Worm (Caenorhabditis elegans): ENCODE data around the gene ugt-60.
A peak's percentile ranks its signal among the peaks of the same experiment; 100 is the strongest.

ugt-60 gene

ce11 chrIII:9637016-9637415, 41.8 kb downstream of the ugt-60 start, which contains the start of gene gei-13:
gei-13 (minus strand) TSS chrIII:9637116.
- TF ChIP-seq ZK546.5 (tag; optimal IDR thresholded peaks at IDR 0.05) (no peak), elt-1 (tag; optimal IDR thresholded peaks at IDR 0.05) (no peak), ama-1 (optimal IDR thresholded peaks at IDR 0.05) (no peak), snpc-4 (tag; optimal IDR thresholded peaks at IDR 0.05) (no peak), skn-1 (tag; optimal IDR thresholded peaks at IDR 0.05) (no peak), fkh-10 (GFP tag; optimal IDR thresholded peaks at IDR 0.05) (no peak), nhr-28 (tag; optimal IDR thresholded peaks at IDR 0.05) (no peak), nhr-23 (tag; optimal IDR thresholded peaks at IDR 0.05) (no peak), nhr-67 (tag; optimal IDR thresholded peaks at IDR 0.05) (no peak), hmg-11 (tag; optimal IDR thresholded peaks at IDR 0.05) (no peak), ceh-16 (tag; optimal IDR thresholded peaks at IDR 0.05) (no peak), nhr-43 (tag; optimal IDR thresholded peaks at IDR 0.05; ENCODE audit: poor library complexity, severe bottlenecking) (no peak), aly-2 (tag; optimal IDR thresholded peaks at IDR 0.05) (no peak), daf-12 (tag; optimal IDR thresholded peaks at IDR 0.05) (no peak)

ce11 chrIII:9631117-9631655, 47.7 kb downstream of the ugt-60 start, which contains the start of gene ubc-7:
ubc-7 (minus strand) TSS chrIII:9631167.
- TF ChIP-seq mml-1 (tag; optimal IDR thresholded peaks at IDR 0.05) (no peak), fos-1 (tag; optimal IDR thresholded peaks at IDR 0.05) (no peak), nhr-43 (tag; optimal IDR thresholded peaks at IDR 0.05; ENCODE audit: poor library complexity, severe bottlenecking) (peak; percentile 62), nhr-11 (tag; optimal IDR thresholded peaks at IDR 0.05) (no peak), nfya-1 (tag; optimal IDR thresholded peaks at IDR 0.05; ENCODE audit: insufficient read depth) (peak; percentile 92), egl-5 (tag; optimal IDR thresholded peaks at IDR 0.05) (peak; percentile 95), ceh-16 (tag; optimal IDR thresholded peaks at IDR 0.05) (no peak), unc-39 (tag; optimal IDR thresholded peaks at IDR 0.05) (no peak), lsy-12 (tag; optimal IDR thresholded peaks at IDR 0.05) (peak; percentile 36), nhr-67 (tag; optimal IDR thresholded peaks at IDR 0.05) (no peak), ceh-9 (tag; optimal IDR thresholded peaks at IDR 0.05) (no peak), nhr-237 (tag; optimal IDR thresholded peaks at IDR 0.05) (no peak), ama-1 (optimal IDR thresholded peaks at IDR 0.05) (no peak), sea-2 (GFP tag; optimal IDR thresholded peaks at IDR 0.05) (no peak), lin-39 (tag; optimal IDR thresholded peaks at IDR 0.05) (peak; percentile 71), elt-3 (tag; optimal IDR thresholded peaks at IDR 0.05) (no peak), nhr-76 (tag; optimal IDR thresholded peaks at IDR 0.05) (no peak), pha-4 (tag; optimal IDR thresholded peaks at IDR 0.05) (peak; percentile 95), R02D3.7 (tag; optimal IDR thresholded peaks at IDR 0.05) (peak; percentile 26), ceh-82 (tag; optimal IDR thresholded peaks at IDR 0.05) (peak; percentile 57), pqm-1 (tag; optimal IDR thresholded peaks at IDR 0.05) (no peak), aly-2 (tag; optimal IDR thresholded peaks at IDR 0.05) (no peak), hmg-11 (tag; optimal IDR thresholded peaks at IDR 0.05) (peak; percentile 76), elt-1 (tag; optimal IDR thresholded peaks at IDR 0.05) (peak; percentile 12), fkh-2 (tag; optimal IDR thresholded peaks at IDR 0.05) (no peak), tbx-2 (tag; optimal IDR thresholded peaks at IDR 0.05) (peak; percentile 5), nhr-28 (tag; optimal IDR thresholded peaks at IDR 0.05) (no peak), nhr-23 (tag; optimal IDR thresholded peaks at IDR 0.05) (peak; percentile 92), ZK546.5 (tag; optimal IDR thresholded peaks at IDR 0.05) (no peak), daf-12 (tag; optimal IDR thresholded peaks at IDR 0.05) (no peak), eor-1 (tag; optimal IDR thresholded peaks at IDR 0.05) (no peak), lin-15B (tag; optimal IDR thresholded peaks at IDR 0.05) (peak; percentile 87), nhr-77 (tag; optimal IDR thresholded peaks at IDR 0.05) (no peak), zag-1 (tag; optimal IDR thresholded peaks at IDR 0.05) (no peak), fkh-10 (GFP tag; optimal IDR thresholded peaks at IDR 0.05) (no peak), ztf-11 (tag; optimal IDR thresholded peaks at IDR 0.05) (no peak), ztf-4 (tag; optimal IDR thresholded peaks at IDR 0.05) (no peak), jun-1 (tag; optimal IDR thresholded peaks at IDR 0.05) (peak; percentile 35), skn-1 (tag; optimal IDR thresholded peaks at IDR 0.05) (peak; percentile 53), egl-27 (tag; optimal IDR thresholded peaks at IDR 0.05) (no peak), snpc-4 (tag; optimal IDR thresholded peaks at IDR 0.05) (peak; percentile 57), elt-2 (tag; optimal IDR thresholded peaks at IDR 0.05) (peak; percentile 47), mdl-1 (tag; optimal IDR thresholded peaks at IDR 0.05) (peak; percentile 51), nhr-12 (tag; optimal IDR thresholded peaks at IDR 0.05) (no peak), nhr-25 (tag; optimal IDR thresholded peaks at IDR 0.05) (peak; percentile 69), ceh-28 (tag; optimal IDR thresholded peaks at IDR 0.05) (peak; percentile 47), unc-62 (GFP tag; optimal IDR thresholded peaks at IDR 0.05) (no peak)
